Fruit fly (Drosophila melanogaster) ovary, adult (tissue): ENCODE data around the gene TotC.

ENCODE experiments used
- CG17801 ChIP-seq: fragments of 200-800 bp; optimal IDR thresholded peaks from 2 replicates; lab custom pipeline; 2019; ENCODE audit warnings: missing biosample characterization, mild to moderate bottlenecking, missing genetic modification characterization, moderate library complexity; ENCODE audit not compliant: partially characterized antibody

TotC gene

DNA sequence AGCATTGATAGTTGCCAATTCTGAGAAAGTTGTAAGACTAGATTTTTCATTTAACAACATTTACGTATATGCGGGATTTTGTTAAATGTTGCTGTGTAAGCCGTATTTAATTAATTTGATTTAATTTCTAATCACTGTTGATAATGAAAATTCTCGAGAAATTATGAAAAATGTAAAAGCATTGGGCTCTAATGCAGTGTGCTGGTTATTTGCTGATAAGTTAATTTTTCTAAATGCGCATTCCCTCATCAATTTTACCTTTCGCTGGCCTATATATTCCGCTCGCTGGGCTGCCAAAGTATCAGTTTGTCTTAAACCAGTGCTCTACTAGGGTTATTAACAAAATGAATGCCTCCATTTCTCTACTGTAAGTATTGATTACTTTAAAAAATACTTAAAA, at the start of gene TotC:
Gene TotC, plus strand, starts transcription at position 301 of the 400 bp plus-strand sequence.
- no peak for TF ChIP-seq CG17801 (GFP tag; lab: Kevin White, UChicago)

dm6 chr3R:20823704-20824454, 48.9 kb upstream of the TotC start, which contains the start of gene CG17272:
TSS of gene CG17272 (minus strand) at chr3R:20824239.
- TF ChIP-seq CG17801 (GFP tag; lab: Kevin White, UChicago), result peak; percentile 24

DNA sequence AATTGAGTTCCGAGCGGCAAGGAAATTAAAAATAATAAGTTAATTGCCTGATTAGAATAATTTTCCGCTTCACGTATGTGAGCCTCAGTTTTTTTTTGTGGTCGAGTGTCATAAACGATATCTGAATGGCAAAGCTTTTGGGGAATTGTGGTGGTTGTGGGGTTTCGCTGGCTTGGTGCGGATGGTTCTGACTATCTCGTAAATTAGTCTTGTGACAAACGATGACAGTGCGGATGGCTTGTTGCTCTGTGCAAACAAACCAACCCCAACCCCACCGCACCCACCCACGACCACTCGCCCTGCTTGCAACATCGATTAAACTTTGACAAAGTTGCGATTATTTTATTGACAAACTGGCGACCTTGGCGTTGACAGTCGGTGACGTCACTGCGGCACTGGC, 45.9 kb upstream of the TotC start:
- no peak for TF ChIP-seq CG17801 (GFP tag; lab: Kevin White, UChicago)

DNA sequence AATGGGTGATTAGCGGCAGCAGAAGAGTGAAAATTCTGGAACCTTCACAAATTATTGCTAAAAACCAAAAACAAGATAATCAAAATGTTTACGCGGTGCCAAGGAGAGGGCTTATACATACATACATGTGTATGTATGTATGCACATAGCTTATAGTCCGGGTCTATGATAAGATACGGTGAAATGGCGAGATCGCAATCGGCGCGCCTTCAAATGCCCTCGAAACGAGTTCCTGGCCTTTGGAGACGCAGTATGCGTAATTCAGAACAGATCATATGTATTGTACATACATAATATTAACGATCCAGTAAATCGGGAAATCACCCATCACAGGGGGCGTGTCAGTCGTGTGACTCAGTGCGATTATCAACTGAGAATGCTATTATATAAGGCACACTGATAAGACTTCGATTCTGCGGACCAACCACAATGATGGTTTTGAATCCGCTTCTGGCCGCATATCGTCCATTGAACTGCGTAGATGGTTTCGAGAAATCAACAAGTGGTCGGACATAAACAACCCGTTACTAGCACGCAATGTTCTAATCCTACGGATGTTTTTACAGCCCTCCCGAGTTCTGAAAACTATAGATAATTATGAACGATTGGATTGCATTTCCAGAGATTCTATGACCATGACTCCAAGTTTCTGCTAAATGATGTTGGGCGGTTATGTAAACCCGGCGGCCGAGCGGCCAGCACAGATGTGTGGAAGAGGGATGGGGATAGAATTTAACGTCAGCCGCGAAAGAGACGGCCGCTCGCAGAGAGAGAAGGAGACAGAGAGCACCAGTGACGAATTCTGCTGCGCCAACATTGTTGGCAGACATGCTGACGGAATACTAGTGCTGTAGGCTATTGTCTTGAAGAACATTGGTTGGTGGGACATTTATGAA, 44.0 kb upstream of the TotC start:
- peak; percentile 7 for TF ChIP-seq CG17801 (GFP tag; lab: Kevin White, UChicago)

- no peak for TF ChIP-seq CG17801 (GFP tag; lab: Kevin White, UChicago)
These were observed 43.2 kb upstream of the TotC start for dm6 chr3R:20829416-20830131.

- peak; percentile 58 for TF ChIP-seq CG17801 (GFP tag; lab: Kevin White, UChicago)
These were observed 42.6 kb upstream of the TotC start, which contains the start of gene Adss for dm6 chr3R:20830153-20830695. TSS of gene Adss (minus strand) at chr3R:20830580.

DNA sequence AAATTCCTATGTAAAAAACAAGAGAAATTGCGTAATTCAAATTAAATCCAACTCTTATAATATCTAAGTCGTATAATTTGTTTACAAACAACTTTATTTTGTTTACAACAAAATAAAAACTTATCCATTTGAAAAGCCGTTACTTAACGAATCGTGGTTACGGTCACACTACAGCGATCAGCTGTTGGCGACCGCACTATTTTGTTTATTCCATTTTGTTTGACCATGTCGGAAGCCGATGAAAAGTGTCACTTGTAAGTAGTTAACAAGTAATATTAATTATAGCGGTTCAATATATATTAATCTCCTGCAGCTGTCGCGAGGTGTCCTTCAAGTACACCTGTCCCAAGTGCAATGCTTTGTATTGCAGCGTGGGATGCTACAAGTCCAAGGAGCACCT, 41.8 kb upstream of the TotC start, which contains the start of gene CG31223:
Gene CG31223, plus strand, starts transcription at position 165 of the 400 bp plus-strand sequence.
- no peak for TF ChIP-seq CG17801 (GFP tag; lab: Kevin White, UChicago)

DNA sequence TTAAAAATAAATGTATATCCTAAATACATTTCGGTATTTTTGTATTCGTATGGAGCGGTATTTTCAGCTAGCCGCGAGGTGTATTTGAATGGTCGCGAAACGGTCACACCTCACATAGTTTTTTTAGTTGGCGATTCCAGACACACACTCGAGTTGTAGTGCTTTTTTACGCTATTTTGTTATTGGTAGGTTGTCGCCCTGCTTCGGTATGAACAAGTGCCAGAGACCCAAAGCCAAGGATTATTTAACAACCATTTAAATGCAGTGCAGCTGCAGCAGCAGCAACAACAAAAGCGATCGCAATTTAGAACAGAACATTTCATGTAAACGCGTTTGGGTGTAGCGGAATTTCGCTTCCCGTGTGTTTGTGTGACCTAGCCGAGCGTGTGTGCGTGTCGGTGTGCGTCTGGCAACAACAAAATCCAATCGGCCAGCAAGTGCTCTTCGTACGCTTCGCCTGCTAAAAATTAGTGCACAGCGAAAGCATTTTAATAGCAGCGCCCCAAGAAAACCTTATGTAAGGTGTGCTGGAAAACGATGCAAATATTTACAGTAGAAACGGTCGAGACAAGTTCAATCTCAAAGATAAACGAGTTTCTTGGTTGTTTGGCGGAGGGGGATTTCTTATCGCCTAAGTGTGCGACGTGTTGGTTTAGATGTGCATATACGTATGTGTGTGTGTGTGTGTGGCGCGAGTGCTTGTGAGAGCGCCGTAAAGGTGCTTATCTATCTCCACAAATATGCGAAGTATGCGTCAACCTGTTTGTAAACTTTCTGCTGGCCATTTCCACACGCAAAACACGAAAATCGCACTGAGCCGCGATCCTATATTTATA, 39.9 kb upstream of the TotC start, which contains the start of gene Synd:
Gene Synd, plus strand, starts transcription at position 111 of the 836 bp plus-strand sequence.
- TF ChIP-seq CG17801 (GFP tag; lab: Kevin White, UChicago), result peak; percentile 41

dm6 chr3R:20833664-20834063, 39.1 kb upstream of the TotC start:
- TF ChIP-seq CG17801 (GFP tag; lab: Kevin White, UChicago), result no peak

DNA sequence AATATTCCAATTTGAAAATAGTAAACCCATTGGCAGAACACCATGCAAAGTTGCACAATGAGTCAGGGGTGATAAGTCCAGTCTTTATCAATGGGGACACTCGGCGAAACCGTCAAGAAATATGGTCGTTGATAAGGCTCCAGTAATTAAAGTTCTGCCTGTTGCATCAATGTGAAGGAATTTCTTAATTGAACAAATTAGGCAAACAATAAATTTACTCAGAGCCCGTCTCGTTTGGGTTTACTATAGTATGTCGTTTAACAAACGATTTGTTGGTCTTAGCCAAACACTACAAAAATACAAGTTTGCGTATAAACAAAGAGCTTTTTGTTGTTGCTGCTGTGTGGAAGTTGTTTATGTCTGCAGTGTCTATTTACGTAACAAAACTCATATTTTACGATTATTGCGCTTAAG, 38.0 kb upstream of the TotC start:
- no peak for TF ChIP-seq CG17801 (GFP tag; lab: Kevin White, UChicago)

DNA sequence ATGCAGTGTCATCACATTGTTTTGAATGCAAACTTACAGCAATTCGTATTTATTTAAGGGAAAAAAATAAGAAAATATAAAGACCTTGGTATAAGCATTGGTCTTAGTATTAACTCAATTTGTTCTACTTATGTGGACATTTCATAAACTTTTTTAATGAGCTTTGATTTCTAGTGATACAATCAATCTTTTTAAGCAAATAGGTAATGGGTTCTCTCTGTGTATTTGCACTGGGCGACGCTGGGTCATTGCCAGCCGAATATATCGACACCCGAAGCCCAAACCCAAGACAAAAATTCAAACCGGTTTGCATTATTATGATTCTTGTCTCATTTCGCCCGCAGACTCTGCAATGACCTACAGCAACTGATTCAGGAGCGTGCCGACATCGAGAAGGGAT, 37.3 kb upstream of the TotC start:
- TF ChIP-seq CG17801 (GFP tag; lab: Kevin White, UChicago), result no peak

- TF ChIP-seq CG17801 (GFP tag; lab: Kevin White, UChicago), result peak; percentile 34
These were observed 36.4 kb upstream of the TotC start for dm6 chr3R:20836257-20836856.

DNA sequence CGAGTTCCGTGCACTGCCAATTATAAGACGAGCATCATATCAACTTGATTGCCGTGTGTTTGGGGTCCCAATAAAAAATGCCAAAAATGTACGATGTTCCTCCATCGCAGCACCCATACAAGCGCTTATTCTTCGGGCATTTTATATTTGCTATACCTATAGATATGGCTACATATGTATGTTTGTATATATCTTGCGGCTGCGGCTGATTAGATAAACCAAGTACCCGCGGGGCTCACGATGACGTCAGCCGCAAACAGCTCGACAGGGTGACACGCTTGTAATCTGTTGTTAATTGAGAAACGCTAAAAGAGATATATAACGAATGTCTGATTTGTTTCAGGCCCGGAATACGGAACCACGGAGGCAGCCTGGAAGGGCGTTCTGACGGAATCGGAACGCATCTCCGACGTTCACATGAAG, 35.5 kb upstream of the TotC start:
- no peak for TF ChIP-seq CG17801 (GFP tag; lab: Kevin White, UChicago)
